Worm (Caenorhabditis elegans) whole organism, L4/young adult: Measurements from ENCODE around the gene C35D10.7.

Experiments used
- W03F9.2 ChIP-seq: fragments of 150-350 bp; optimal IDR thresholded peaks from 2 replicates; lab custom pipeline; 2014; ENCODE audit warnings: missing biosample characterization, missing genetic modification characterization
- dao-5 ChIP-seq: sonication (generic microtip); optimal IDR thresholded peaks from 2 replicates; lab custom pipeline; 2016; ENCODE audit warnings: missing genotype, missing genetic modification characterization, moderate library complexity, missing compliant biosample characterization
- him-1 ChIP-seq: sonication (generic microtip); optimal IDR thresholded peaks from 2 replicates; lab custom pipeline; 2016; ENCODE audit warnings: missing genotype, missing genetic modification reagents, missing genetic modification characterization, missing compliant biosample characterization

- no peak for TF ChIP-seq him-1 (tag; lab: Kevin White, UChicago)
- no peak for TF ChIP-seq W03F9.2 (tag; lab: Kevin White, UChicago)
- no peak for TF ChIP-seq dao-5 (tag; lab: Kevin White, UChicago)
Observed at ce11 chrIII:4903784-4904183, 47.8 kb downstream of the C35D10.7 start, which contains the start of gene kbp-2.
